Worm (Caenorhabditis elegans): ENCODE data around the gene gst-23.

The gst-23 gene

ce11 chrV:3269407-3269806 lies 26.3 kb downstream of the gst-23 start, which contains the start of gene T28A11.19:
Gene T28A11.19 (minus strand): TSS chrV:3269514.
- TF ChIP-seq mml-1 (tag; optimal IDR thresholded peaks at IDR 0.05) = no peak
- TF ChIP-seq ZK546.5 (tag; optimal IDR thresholded peaks at IDR 0.05) = no peak
- TF ChIP-seq lsy-12 (tag; optimal IDR thresholded peaks at IDR 0.05) = no peak
- no peak for TF ChIP-seq sea-2 (GFP tag; optimal IDR thresholded peaks at IDR 0.05)
- no peak for TF ChIP-seq elt-3 (tag; optimal IDR thresholded peaks at IDR 0.05)
- no peak for TF ChIP-seq pqm-1 (tag; optimal IDR thresholded peaks at IDR 0.05)
- no peak for TF ChIP-seq nhr-12 (tag; optimal IDR thresholded peaks at IDR 0.05)
- no peak for TF ChIP-seq hmg-11 (tag; optimal IDR thresholded peaks at IDR 0.05)

ce11 chrV:3273156-3273555 lies 30.1 kb downstream of the gst-23 start, which contains the start of gene T28A11.20:
Gene T28A11.20 (minus strand): TSS chrV:3273256.
- TF ChIP-seq nhr-43 (tag; optimal IDR thresholded peaks at IDR 0.05; ENCODE audit: poor library complexity, severe bottlenecking) (no peak), nhr-77 (tag; optimal IDR thresholded peaks at IDR 0.05) (no peak), daf-12 (tag; optimal IDR thresholded peaks at IDR 0.05) (no peak), ztf-11 (tag; optimal IDR thresholded peaks at IDR 0.05) (no peak), ama-1 (optimal IDR thresholded peaks at IDR 0.05) (no peak), fkh-10 (GFP tag; optimal IDR thresholded peaks at IDR 0.05) (no peak), sea-2 (GFP tag; optimal IDR thresholded peaks at IDR 0.05) (no peak), egl-5 (tag; optimal IDR thresholded peaks at IDR 0.05) (no peak), nhr-67 (tag; optimal IDR thresholded peaks at IDR 0.05) (no peak), lsy-12 (tag; optimal IDR thresholded peaks at IDR 0.05) (no peak), nfya-1 (tag; optimal IDR thresholded peaks at IDR 0.05; ENCODE audit: insufficient read depth) (no peak), lin-15B (tag; optimal IDR thresholded peaks at IDR 0.05) (no peak), ZK546.5 (tag; optimal IDR thresholded peaks at IDR 0.05) (no peak), mdl-1 (tag; optimal IDR thresholded peaks at IDR 0.05) (no peak), elt-1 (tag; optimal IDR thresholded peaks at IDR 0.05) (no peak), R02D3.7 (tag; optimal IDR thresholded peaks at IDR 0.05) (no peak), lin-39 (tag; optimal IDR thresholded peaks at IDR 0.05) (no peak), nhr-237 (tag; optimal IDR thresholded peaks at IDR 0.05) (no peak)

- TF ChIP-seq mml-1 (tag; optimal IDR thresholded peaks at IDR 0.05) (no peak), fkh-2 (tag; optimal IDR thresholded peaks at IDR 0.05) (no peak), egl-27 (tag; optimal IDR thresholded peaks at IDR 0.05) (no peak), zag-1 (tag; optimal IDR thresholded peaks at IDR 0.05) (no peak), hmg-11 (tag; optimal IDR thresholded peaks at IDR 0.05) (no peak), skn-1 (tag; optimal IDR thresholded peaks at IDR 0.05) (no peak), pha-4 (tag; optimal IDR thresholded peaks at IDR 0.05) (no peak), ztf-11 (tag; optimal IDR thresholded peaks at IDR 0.05) (no peak), ztf-4 (tag; optimal IDR thresholded peaks at IDR 0.05) (no peak), ZK546.5 (tag; optimal IDR thresholded peaks at IDR 0.05) (no peak), nfya-1 (tag; optimal IDR thresholded peaks at IDR 0.05; ENCODE audit: insufficient read depth) (no peak), sea-2 (GFP tag; optimal IDR thresholded peaks at IDR 0.05) (no peak), nhr-237 (tag; optimal IDR thresholded peaks at IDR 0.05) (no peak), ceh-82 (tag; optimal IDR thresholded peaks at IDR 0.05) (no peak)
Measured at ce11 chrV:3273577-3274100, 30.6 kb downstream of the gst-23 start, which contains the start of gene T28A11.4. Gene T28A11.4 (plus strand): TSS chrV:3274050.

- TF ChIP-seq pha-4 (tag; optimal IDR thresholded peaks at IDR 0.05) = no peak
- TF ChIP-seq nhr-11 (tag; optimal IDR thresholded peaks at IDR 0.05) = no peak
Measured at ce11 chrV:3275033-3275432, 31.9 kb downstream of the gst-23 start, which contains the start of gene T28A11.3. Gene T28A11.3 (plus strand): TSS chrV:3275333.

- TF ChIP-seq pha-4 (tag; optimal IDR thresholded peaks at IDR 0.05) = no peak
- TF ChIP-seq lin-39 (tag; optimal IDR thresholded peaks at IDR 0.05) = peak; percentile 32
- TF ChIP-seq nhr-12 (tag; optimal IDR thresholded peaks at IDR 0.05) = no peak
- TF ChIP-seq egl-5 (tag; optimal IDR thresholded peaks at IDR 0.05) = peak; percentile 26
Measured at ce11 chrV:3276184-3276583, 33.1 kb downstream of the gst-23 start.

- TF ChIP-seq nhr-11 (tag; optimal IDR thresholded peaks at IDR 0.05) (no peak), hmg-11 (tag; optimal IDR thresholded peaks at IDR 0.05) (peak; percentile 29)
Measured at ce11 chrV:3278101-3278639, 35.1 kb downstream of the gst-23 start, which contains the start of gene fbxa-64. Gene fbxa-64 (minus strand): TSS chrV:3278151.
